Fruit fly (Drosophila melanogaster) whole organism: ENCODE data around the gene CG9547.

Source experiments
- CG8478 ChIP-seq: fragments of >200 bp; optimal IDR thresholded peaks from 2 replicates; lab custom pipeline; 2018; ENCODE audit warnings: inconsistent platforms
- Dll ChIP-seq: fragments of >200 bp; optimal IDR thresholded peaks from 2 replicates; lab custom pipeline; 2017
- EcR ChIP-seq, 2 experiments: fragments of >200 bp; optimal IDR thresholded peaks; 2 replicates each; lab custom pipeline; 2017; ENCODE audit warnings: missing biosample characterization in 2 of 2, missing genetic modification characterization in 2 of 2, missing genetic modification reagents in 2 of 2
- pan ChIP-seq: fragments of >200 bp; optimal IDR thresholded peaks from 2 replicates; lab custom pipeline; 2017
- psq ChIP-seq: fragments of >200 bp; optimal IDR thresholded peaks from 2 replicates; lab custom pipeline; 2017
- usp ChIP-seq: fragments of >200 bp; optimal IDR thresholded peaks from 2 replicates; lab custom pipeline; 2017; ENCODE audit warnings: missing biosample characterization, missing genetic modification characterization, mixed read lengths

Gene CG9547

dm6 chr2L:6474878-6475582 lies 19.3 kb downstream of the CG9547 start:
- TF ChIP-seq Dll (lab: Kevin White, UChicago) (no peak), EcR (GFP tag; optimal IDR thresholded peaks at IDR 0.05; lab: Kevin White, UChicago) (no peak)

DNA sequence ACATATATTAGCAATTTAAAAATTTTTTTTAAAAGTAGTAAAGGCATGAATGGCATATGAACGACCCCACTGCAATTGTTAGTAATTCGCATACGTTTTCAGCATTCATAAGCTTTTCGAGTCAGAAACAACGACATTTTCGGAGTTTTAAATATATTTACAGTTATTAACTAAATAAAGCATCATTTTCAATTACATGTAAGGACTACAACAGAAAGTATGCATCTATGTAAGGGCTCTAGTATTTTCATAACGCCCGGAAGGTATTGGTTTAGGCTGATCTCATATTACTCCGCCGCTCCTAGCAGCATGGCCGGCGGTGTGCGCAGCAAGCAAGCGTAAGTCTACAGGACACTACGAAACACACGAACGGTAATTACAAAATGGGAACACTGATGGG lies 20.0 kb downstream of the CG9547 start:
- TF ChIP-seq pan: no peak
- TF ChIP-seq Dll (lab: Kevin White, UChicago): no peak
- no peak for TF ChIP-seq usp (GFP tag; lab: Kevin White, UChicago)
- TF ChIP-seq EcR (GFP tag; optimal IDR thresholded peaks at IDR 0.05; lab: Kevin White, UChicago): no peak
- TF ChIP-seq psq: no peak
- no peak for TF ChIP-seq CG8478 (lab: Kevin White, UChicago)

dm6 chr2L:6473076-6474037 lies 21.0 kb downstream of the CG9547 start, which contains the start of gene mmy:
mmy (minus strand) TSS chr2L:6473904.
- no peak for TF ChIP-seq EcR (GFP tag; optimal IDR thresholded peaks at IDR 0.05; lab: Kevin White, UChicago)
- TF ChIP-seq pan: peak; percentile 79

DNA sequence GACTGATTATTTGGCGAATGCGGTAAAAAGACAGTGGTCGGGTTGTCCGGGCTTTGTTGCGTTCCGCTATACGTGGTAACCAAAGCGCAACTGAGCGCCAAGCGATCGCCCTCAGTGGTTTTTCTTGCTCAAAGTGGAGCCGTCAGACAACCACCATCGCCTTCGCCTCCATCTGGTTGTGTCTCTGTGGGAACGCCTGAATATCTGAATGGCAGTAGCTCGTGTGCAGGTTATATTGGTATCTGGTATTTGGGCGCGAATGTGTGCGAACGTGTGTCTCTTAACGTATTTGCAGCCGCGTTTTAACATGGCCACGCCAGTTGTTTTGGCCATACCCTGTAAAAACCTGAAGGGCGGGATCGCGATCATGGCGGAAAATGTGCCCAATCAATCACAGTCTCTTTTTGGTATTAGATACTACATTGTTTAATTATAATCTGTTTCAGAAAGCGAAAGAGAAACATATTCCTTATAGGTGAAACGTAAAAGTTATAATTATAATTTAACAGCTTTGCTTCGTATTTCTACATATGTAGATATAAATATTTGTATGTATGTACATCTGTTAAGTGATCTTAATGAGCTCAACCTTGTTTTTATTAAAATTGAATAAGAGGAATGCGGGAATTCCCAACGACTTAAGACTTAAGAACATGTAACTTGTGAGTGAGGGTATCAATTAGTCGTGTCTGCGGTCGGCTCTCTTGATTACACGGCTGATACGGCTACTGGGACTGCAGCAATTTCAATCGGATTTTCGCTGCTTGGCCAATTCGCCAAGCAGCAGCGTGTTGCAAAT lies 22.2 kb downstream of the CG9547 start:
- no peak for TF ChIP-seq usp (GFP tag; lab: Kevin White, UChicago)
- no peak for TF ChIP-seq CG8478 (lab: Kevin White, UChicago)
- peak; percentile 81 for TF ChIP-seq pan

DNA sequence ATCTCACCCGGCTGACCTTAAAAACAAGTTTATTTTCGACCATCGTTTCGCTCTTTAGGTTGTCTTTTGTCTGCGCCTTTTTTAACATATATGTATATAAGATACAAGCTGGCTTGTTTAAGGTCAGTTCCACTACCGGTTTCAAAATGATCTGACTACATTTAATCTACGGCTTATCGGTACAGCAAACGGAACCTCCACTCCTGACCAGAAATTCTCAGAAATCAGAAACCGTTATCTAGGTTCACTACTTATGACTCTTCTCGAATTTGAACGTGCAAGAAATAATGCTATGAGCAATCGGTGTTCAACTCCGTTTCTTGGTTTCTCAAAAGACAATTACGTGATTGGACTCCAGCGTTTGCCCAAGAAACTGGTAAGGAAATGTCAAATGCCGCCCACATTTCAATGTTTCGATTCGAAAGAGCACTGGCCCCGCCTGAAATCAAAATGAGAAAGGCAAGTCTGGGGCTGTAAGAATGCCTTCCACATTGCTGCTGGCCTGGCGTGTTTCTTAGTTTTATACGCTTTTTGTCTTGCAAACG lies 24.2 kb downstream of the CG9547 start:
- TF ChIP-seq pan (no peak), usp (GFP tag; lab: Kevin White, UChicago) (no peak), Dll (lab: Kevin White, UChicago) (no peak), psq (no peak), EcR (GFP tag; optimal IDR thresholded peaks at IDR 0.05; lab: Kevin White, UChicago) (no peak), CG8478 (lab: Kevin White, UChicago) (no peak)

DNA sequence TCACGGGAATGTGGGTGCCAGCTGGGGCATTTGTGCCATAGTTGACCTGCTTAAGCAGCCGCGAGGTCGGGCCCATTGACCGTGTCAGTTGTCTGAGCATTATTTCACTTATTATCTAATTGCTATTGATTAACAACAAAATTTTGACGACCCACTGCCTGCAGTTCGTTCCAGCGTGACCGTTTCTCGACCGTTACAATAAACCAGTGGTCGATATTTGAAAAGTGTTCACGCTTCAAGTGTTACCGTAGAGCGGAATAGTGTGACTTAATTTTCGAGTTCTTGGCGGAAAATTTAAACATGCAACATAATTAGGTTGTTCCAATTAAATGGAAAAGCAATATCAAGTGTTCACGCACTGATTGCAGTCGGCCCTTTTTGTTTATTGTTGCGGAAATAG lies 26.8 kb downstream of the CG9547 start, which contains the start of gene HemK1:
TSS of gene HemK1 (minus strand) at position 190 of the 400 bp plus-strand sequence.
- no peak for TF ChIP-seq Dll (lab: Kevin White, UChicago)

dm6 chr2L:6465497-6465896 lies 28.8 kb downstream of the CG9547 start, which contains the start of gene Rchy1:
Rchy1 (minus strand) TSS chr2L:6465669.
- no peak for TF ChIP-seq pan
- TF ChIP-seq EcR (GFP tag; optimal IDR thresholded peaks at IDR 0.05; lab: Kevin White, UChicago): no peak
- no peak for TF ChIP-seq psq

DNA sequence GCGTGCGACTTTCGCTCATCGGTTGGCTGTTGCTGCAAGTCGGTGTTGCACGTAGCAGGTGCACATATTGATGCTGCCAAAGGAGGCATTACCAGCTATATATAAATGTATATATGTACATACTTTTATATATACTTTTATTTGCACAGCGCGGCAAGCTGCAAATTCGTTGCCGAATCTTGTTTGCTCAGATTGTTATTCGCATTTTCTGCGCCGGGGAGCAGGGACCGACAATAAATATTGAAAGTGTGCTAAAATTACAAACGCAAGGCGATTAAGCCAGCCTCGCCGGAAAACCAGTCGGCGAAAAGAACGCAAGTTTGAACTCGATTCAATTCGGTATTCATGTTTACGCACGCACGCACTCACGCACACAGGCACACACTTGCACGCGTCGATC lies 29.6 kb downstream of the CG9547 start:
- TF ChIP-seq Dll (lab: Kevin White, UChicago) (no peak), EcR (GFP tag; optimal IDR thresholded peaks at IDR 0.05; lab: Kevin White, UChicago) (no peak)

dm6 chr2L:6464270-6464669 lies 30.1 kb downstream of the CG9547 start:
- TF ChIP-seq psq (no peak), pan (no peak), CG8478 (lab: Kevin White, UChicago) (no peak), EcR (GFP tag; optimal IDR thresholded peaks at IDR 0.05; lab: Kevin White, UChicago) (no peak), Dll (lab: Kevin White, UChicago) (no peak)

dm6 chr2L:6463392-6463791 lies 30.9 kb downstream of the CG9547 start:
- TF ChIP-seq usp (GFP tag; lab: Kevin White, UChicago) (no peak), CG8478 (lab: Kevin White, UChicago) (no peak), EcR (GFP tag; optimal IDR thresholded peaks at IDR 0.05; lab: Kevin White, UChicago) (no peak), pan (no peak), psq (no peak), Dll (lab: Kevin White, UChicago) (no peak)

DNA sequence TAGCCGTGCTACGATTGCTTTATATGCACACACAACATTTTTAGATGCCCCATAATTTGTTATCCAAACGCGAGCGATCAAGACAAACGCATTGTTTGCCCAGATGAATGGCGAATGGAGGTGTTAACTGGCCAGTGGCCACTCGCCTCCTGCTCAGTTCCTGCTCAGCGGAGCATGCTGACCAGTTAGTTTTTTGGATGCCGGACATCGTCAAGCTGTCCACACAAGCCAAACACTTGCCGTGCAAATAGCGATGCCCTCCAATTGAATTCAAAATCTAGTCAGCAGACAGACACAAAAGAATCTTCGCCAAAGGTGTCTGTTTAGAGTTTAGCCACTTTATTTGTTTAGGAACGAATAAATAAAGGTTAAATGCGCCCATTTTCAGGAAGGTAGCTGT lies 32.1 kb downstream of the CG9547 start:
- TF ChIP-seq usp (GFP tag; lab: Kevin White, UChicago): no peak
- no peak for TF ChIP-seq EcR (GFP tag; optimal IDR thresholded peaks at IDR 0.05; lab: Kevin White, UChicago)
- no peak for TF ChIP-seq Dll (lab: Kevin White, UChicago)
- TF ChIP-seq CG8478 (lab: Kevin White, UChicago): no peak
- no peak for TF ChIP-seq psq
- TF ChIP-seq pan: no peak

- TF ChIP-seq Dll (lab: Kevin White, UChicago) (no peak), EcR (GFP tag; optimal IDR thresholded peaks at IDR 0.05; lab: Kevin White, UChicago) (no peak), psq (no peak), pan (no peak), CG8478 (lab: Kevin White, UChicago) (no peak), usp (GFP tag; lab: Kevin White, UChicago) (no peak)
These were observed 32.8 kb downstream of the CG9547 start for dm6 chr2L:6461497-6461896.
